Fruit fly (Drosophila melanogaster) whole organism, prepupa: ENCODE results near the gene CG6418.

Source experiments
- Blimp-1 ChIP-seq: fragments of 200-800 bp; sonication (Bioruptor generic); optimal IDR thresholded peaks from 3 replicates; lab custom pipeline; 2017; ENCODE audit warnings: missing biosample characterization, missing genetic modification characterization, mild to moderate bottlenecking, moderate library complexity, missing genetic modification reagents
- CG10631 ChIP-seq: fragments of 200-800 bp; sonication (Bioruptor generic); optimal IDR thresholded peaks from 2 replicates; lab custom pipeline; 2016; ENCODE audit warnings: missing biosample characterization, missing genetic modification characterization
- CG10669 ChIP-seq: fragments of 200-800 bp; sonication (Bioruptor generic); optimal IDR thresholded peaks from 3 replicates; lab custom pipeline; 2018; ENCODE audit warnings: missing biosample characterization, mild to moderate bottlenecking, missing genetic modification characterization, moderate library complexity
- CG11762 ChIP-seq: fragments of 200-800 bp; sonication (Bioruptor generic); optimal IDR thresholded peaks from 3 replicates; lab custom pipeline; 2016; ENCODE audit warnings: missing biosample characterization, missing genetic modification characterization; ENCODE audit not compliant: insufficient read depth
- CG11902 ChIP-seq: fragments of 200-800 bp; sonication (Bioruptor generic); optimal IDR thresholded peaks from 3 replicates; lab custom pipeline; 2016; ENCODE audit warnings: missing biosample characterization, missing genetic modification characterization
- CG15336 ChIP-seq: fragments of 200-800 bp; sonication (Bioruptor generic); IDR thresholded peaks from 2 replicates; pipeline ENCODE4 v1.3.6; 2022; ENCODE audit warnings: missing biosample characterization, missing genetic modification characterization
- CG1621 ChIP-seq: fragments of 200-800 bp; sonication (Bioruptor generic); optimal IDR thresholded peaks from 3 replicates; lab custom pipeline; 2018; ENCODE audit warnings: missing biosample characterization, mild to moderate bottlenecking, missing genetic modification characterization
- CG16779 ChIP-seq: fragments of 200-800 bp; sonication (Bioruptor generic); optimal IDR thresholded peaks from 3 replicates; lab custom pipeline; 2017; ENCODE audit warnings: missing biosample characterization, mild to moderate bottlenecking, missing genetic modification characterization
- CG3032 ChIP-seq: fragments of 200-800 bp; optimal IDR thresholded peaks from 2 replicates; lab custom pipeline; 2019; ENCODE audit warnings: missing biosample characterization, mild to moderate bottlenecking, missing genetic modification characterization, moderate library complexity
- CG31627 ChIP-seq: fragments of 200-800 bp; sonication (Bioruptor generic); optimal IDR thresholded peaks from 3 replicates; lab custom pipeline; 2016; ENCODE audit warnings: missing biosample characterization, missing genetic modification characterization
- CG32006 ChIP-seq: fragments of 200-800 bp; sonication (Bioruptor generic); optimal IDR thresholded peaks from 3 replicates; lab custom pipeline; 2017; ENCODE audit warnings: missing biosample characterization, mild to moderate bottlenecking, missing genetic modification characterization
- CG34406 ChIP-seq: fragments of 200-800 bp; sonication (Bioruptor generic); optimal IDR thresholded peaks from 3 replicates; lab custom pipeline; 2016; ENCODE audit warnings: missing biosample characterization, missing genetic modification characterization
- CG3919 ChIP-seq: fragments of 200-800 bp; sonication (Bioruptor generic); optimal IDR thresholded peaks from 3 replicates; lab custom pipeline; 2016; ENCODE audit warnings: missing biosample characterization, missing genetic modification characterization
- CG4318 ChIP-seq: fragments of 200-800 bp; sonication (Bioruptor generic); optimal IDR thresholded peaks from 3 replicates; lab custom pipeline; 2017; ENCODE audit warnings: missing biosample characterization, mild to moderate bottlenecking, missing genetic modification characterization
- CG6163 ChIP-seq: fragments of 200-800 bp; sonication (Bioruptor generic); IDR thresholded peaks from 3 replicates; pipeline ENCODE4 v1.3.6; 2022; ENCODE audit warnings: missing biosample characterization, missing genetic modification characterization
- CG6276 ChIP-seq: fragments of 200-800 bp; sonication (Bioruptor generic); optimal IDR thresholded peaks from 2 replicates; lab custom pipeline; 2017; ENCODE audit warnings: missing biosample characterization, mild to moderate bottlenecking, missing genetic modification characterization
- CG6792 ChIP-seq: fragments of 200-800 bp; sonication (Bioruptor generic); optimal IDR thresholded peaks from 3 replicates; lab custom pipeline; 2016; ENCODE audit warnings: missing biosample characterization, missing genetic modification characterization
- CG6808 ChIP-seq: fragments of 200-800 bp; sonication (Bioruptor generic); optimal IDR thresholded peaks from 3 replicates; lab custom pipeline; 2017; ENCODE audit warnings: missing biosample characterization, missing genetic modification characterization, mild to moderate bottlenecking, moderate library complexity, missing genetic modification reagents
- CG6854 ChIP-seq: fragments of 200-800 bp; sonication (Bioruptor generic); optimal IDR thresholded peaks from 2 replicates; lab custom pipeline; 2017; ENCODE audit warnings: missing biosample characterization, mild to moderate bottlenecking, missing genetic modification characterization
- CG7368 ChIP-seq: fragments of 200-800 bp; sonication (Bioruptor generic); optimal IDR thresholded peaks from 3 replicates; lab custom pipeline; 2016; ENCODE audit warnings: missing biosample characterization, missing genetic modification characterization
- CG8119 ChIP-seq: fragments of 200-800 bp; sonication (Bioruptor generic); IDR thresholded peaks from 3 replicates; pipeline ENCODE4 v1.3.6; 2022; ENCODE audit warnings: missing biosample characterization, missing genetic modification characterization
- CG8319 ChIP-seq: fragments of 200-800 bp; sonication (Bioruptor generic); optimal IDR thresholded peaks from 3 replicates; lab custom pipeline; 2016; ENCODE audit warnings: missing biosample characterization, missing genetic modification characterization
- CG8632 ChIP-seq: fragments of 200-800 bp; sonication (Bioruptor generic); optimal IDR thresholded peaks from 3 replicates; lab custom pipeline; 2016; ENCODE audit warnings: missing biosample characterization, missing genetic modification characterization
- CG9139 ChIP-seq: fragments of 200-800 bp; sonication (Bioruptor generic); optimal IDR thresholded peaks from 3 replicates; lab custom pipeline; 2017; ENCODE audit warnings: missing biosample characterization, mild to moderate bottlenecking, missing genetic modification characterization
- Eip75B ChIP-seq: fragments of 200-800 bp; sonication (Bioruptor generic); optimal IDR thresholded peaks from 3 replicates; lab custom pipeline; 2016; ENCODE audit warnings: missing biosample characterization, missing genetic modification characterization
- Eip78C ChIP-seq: fragments of 200-800 bp; sonication (Bioruptor generic); peaks from one replicate; lab custom pipeline; 2016; ENCODE audit warnings: missing biosample characterization, missing genetic modification characterization
- Ets21C ChIP-seq: fragments of 200-800 bp; sonication (Bioruptor generic); optimal IDR thresholded peaks from 3 replicates; lab custom pipeline; 2016; ENCODE audit warnings: missing biosample characterization, missing genetic modification characterization
- Ets96B ChIP-seq: fragments of 200-800 bp; optimal IDR thresholded peaks from 2 replicates; lab custom pipeline; 2019; ENCODE audit warnings: missing biosample characterization, mild to moderate bottlenecking, missing genetic modification characterization, moderate library complexity
- Gug ChIP-seq: fragments of 200-800 bp; sonication (Bioruptor generic); IDR thresholded peaks from 2 replicates; pipeline ENCODE4 v1.3.6; 2022; ENCODE audit warnings: missing biosample characterization, missing genetic modification characterization
- Hr38 ChIP-seq: sonication (Bioruptor generic); optimal IDR thresholded peaks from 2 replicates; lab custom pipeline; 2016; ENCODE audit warnings: missing biosample characterization, missing genetic modification characterization
- Hr39 ChIP-seq: fragments of 200-800 bp; sonication (Bioruptor generic); optimal IDR thresholded peaks from 2 replicates; lab custom pipeline; 2016; ENCODE audit warnings: missing biosample characterization, missing genetic modification characterization
- Lpt ChIP-seq: fragments of 200-800 bp; sonication (Bioruptor generic); optimal IDR thresholded peaks from 3 replicates; lab custom pipeline; 2016; ENCODE audit warnings: missing biosample characterization, missing genetic modification characterization
- Met ChIP-seq: fragments of 200-800 bp; sonication (Bioruptor generic); optimal IDR thresholded peaks from 3 replicates; lab custom pipeline; 2016; ENCODE audit warnings: missing biosample characterization, missing genetic modification characterization
- OdsH ChIP-seq: fragments of 200-800 bp; sonication (Bioruptor generic); optimal IDR thresholded peaks from 3 replicates; lab custom pipeline; 2016; ENCODE audit warnings: missing biosample characterization, missing genetic modification characterization
- Smox ChIP-seq: fragments of 200-800 bp; sonication (Bioruptor generic); optimal IDR thresholded peaks from 3 replicates; lab custom pipeline; 2016; ENCODE audit warnings: missing biosample characterization, missing genetic modification characterization
- Sox14 ChIP-seq: fragments of 200-800 bp; sonication (Bioruptor generic); optimal IDR thresholded peaks from 3 replicates; lab custom pipeline; 2016; ENCODE audit warnings: missing biosample characterization, missing genetic modification characterization
- achi ChIP-seq: fragments of 200-800 bp; sonication (Bioruptor generic); optimal IDR thresholded peaks from 3 replicates; lab custom pipeline; 2016; ENCODE audit warnings: missing biosample characterization, missing genetic modification characterization
- cyc ChIP-seq: fragments of 200-800 bp; sonication (Bioruptor generic); optimal IDR thresholded peaks from 3 replicates; lab custom pipeline; 2016; ENCODE audit warnings: missing biosample characterization, missing genetic modification characterization
- dsx ChIP-seq: fragments of 200-800 bp; optimal IDR thresholded peaks from 3 replicates; lab custom pipeline; 2019; ENCODE audit warnings: missing biosample characterization, mild to moderate bottlenecking, missing genetic modification characterization, moderate library complexity; ENCODE audit not compliant: poor library complexity, severe bottlenecking
- eg ChIP-seq: fragments of 200-800 bp; sonication (Bioruptor generic); IDR thresholded peaks from 3 replicates; pipeline ENCODE4 v1.3.6; 2022; ENCODE audit warnings: missing biosample characterization, missing genetic modification characterization
- esn ChIP-seq: fragments of 200-800 bp; sonication (Bioruptor generic); optimal IDR thresholded peaks from 2 replicates; lab custom pipeline; 2016; ENCODE audit warnings: missing biosample characterization, mild to moderate bottlenecking, missing genetic modification characterization, moderate library complexity
- fd59A ChIP-seq: fragments of 200-800 bp; sonication (Bioruptor generic); optimal IDR thresholded peaks from 2 replicates; lab custom pipeline; 2017; ENCODE audit warnings: missing biosample characterization, mild to moderate bottlenecking, missing genetic modification characterization, missing genetic modification reagents
- fd85E ChIP-seq: fragments of 200-800 bp; sonication (Bioruptor generic); optimal IDR thresholded peaks from 3 replicates; lab custom pipeline; 2016; ENCODE audit warnings: missing biosample characterization, missing genetic modification characterization
- lz ChIP-seq: fragments of 200-800 bp; sonication (Bioruptor generic); optimal IDR thresholded peaks from 3 replicates; lab custom pipeline; 2016; ENCODE audit warnings: missing biosample characterization, missing genetic modification characterization
- net ChIP-seq: fragments of 200-800 bp; sonication (Bioruptor generic); optimal IDR thresholded peaks from 3 replicates; lab custom pipeline; 2016; ENCODE audit warnings: missing biosample characterization, missing genetic modification characterization
- pdm3 ChIP-seq: fragments of 200-800 bp; sonication (Bioruptor generic); optimal IDR thresholded peaks from 3 replicates; lab custom pipeline; 2016; ENCODE audit warnings: missing biosample characterization, missing genetic modification characterization
- salr ChIP-seq, 2 experiments: fragments of 200-800 bp; sonication (Bioruptor generic); optimal IDR thresholded peaks; 3 replicates each; lab custom pipeline; 2016 to 2018; ENCODE audit warnings: missing biosample characterization in 2 of 2, missing genetic modification characterization in 2 of 2, mild to moderate bottlenecking in 1 of 2
- spab ChIP-seq: fragments of 200-800 bp; sonication (Bioruptor generic); optimal IDR thresholded peaks from 2 replicates; lab custom pipeline; 2017; ENCODE audit warnings: missing biosample characterization, mild to moderate bottlenecking, missing genetic modification characterization, missing genetic modification reagents
- topi ChIP-seq: fragments of 200-800 bp; sonication (Bioruptor generic); optimal IDR thresholded peaks from 3 replicates; lab custom pipeline; 2016; ENCODE audit warnings: missing biosample characterization, missing genetic modification characterization
- vri ChIP-seq: fragments of 200-800 bp; sonication (Bioruptor generic); optimal IDR thresholded peaks from 3 replicates; lab custom pipeline; 2016; ENCODE audit warnings: missing biosample characterization, mild to moderate bottlenecking, missing genetic modification characterization

The CG6418 gene

dm6 chr3L:10837869-10838783 lies 40.7 kb downstream of the CG6418 start:
- TF ChIP-seq salr (GFP tag; optimal IDR thresholded peaks at IDR 0.05; lab: Kevin White, UChicago) (peak; percentile 44 to 49), eg (GFP tag; lab: Robert Waterston, UW) (peak; percentile 85), Blimp-1 (GFP tag; lab: Kevin White, UChicago) (peak; percentile 3), CG10669 (peak; percentile 66), net (GFP tag; lab: Kevin White, UChicago) (peak; percentile 75), CG6854 (GFP tag; lab: Kevin White, UChicago) (peak; percentile 20), fd85E (GFP tag; lab: Kevin White, UChicago) (no peak), CG34406 (GFP tag; lab: Kevin White, UChicago) (peak; percentile 77), pdm3 (GFP tag; lab: Kevin White, UChicago) (peak; percentile 84), fd59A (GFP tag; lab: Kevin White, UChicago) (peak; percentile 40), CG11762 (GFP tag; lab: Kevin White, UChicago) (peak; percentile 65), CG10631 (GFP tag; lab: Kevin White, UChicago) (peak; percentile 78), CG16779 (tag; lab: Kevin White, UChicago) (peak; percentile 5), CG6276 (GFP tag; lab: Kevin White, UChicago) (peak; percentile 50), Hr39 (GFP tag; lab: Kevin White, UChicago) (peak; percentile 81), esn (GFP tag; lab: Kevin White, UChicago) (peak; percentile 83), CG4318 (GFP tag; lab: Kevin White, UChicago) (peak; percentile 32), cyc (GFP tag; lab: Kevin White, UChicago) (peak; percentile 82), Ets96B (tag; lab: Kevin White, UChicago) (peak; percentile 72), CG3032 (peak; percentile 60), Eip75B (peak; percentile 73), topi (GFP tag; lab: Kevin White, UChicago) (peak; percentile 84), CG11902 (GFP tag; lab: Kevin White, UChicago) (peak; percentile 60), dsx (peak; percentile 39), achi (GFP tag; lab: Kevin White, UChicago) (peak; percentile 76), CG6808 (GFP tag; lab: Kevin White, UChicago) (peak; percentile 45), Hr38 (GFP tag; lab: Kevin White, UChicago) (no peak), CG15336 (GFP tag; lab: Robert Waterston, UW) (peak; percentile 59), CG8119 (peak; percentile 71; the same call in 2 of the 3 replicates), CG3919 (peak; percentile 86), CG31627 (peak; percentile 79), CG6792 (GFP tag; lab: Kevin White, UChicago) (peak; percentile 69), Eip78C (GFP tag; lab: Kevin White, UChicago) (peak; percentile 95), Sox14 (GFP tag; lab: Kevin White, UChicago) (peak; percentile 69), Lpt (GFP tag; lab: Kevin White, UChicago) (no peak), OdsH (GFP tag; lab: Kevin White, UChicago) (peak; percentile 80), CG32006 (peak; percentile 69), CG8319 (GFP tag; lab: Kevin White, UChicago) (peak; percentile 74), CG7368 (GFP tag; lab: Kevin White, UChicago) (peak; percentile 69), spab (GFP tag; lab: Kevin White, UChicago) (peak; percentile 52), lz (peak; percentile 68), Gug (peak; percentile 64), CG9139 (GFP tag; lab: Kevin White, UChicago) (no peak), vri (GFP tag; lab: Kevin White, UChicago) (peak; percentile 72), CG6163 (peak; percentile 86), Smox (GFP tag; lab: Kevin White, UChicago) (peak; percentile 67), CG8632 (GFP tag; lab: Kevin White, UChicago) (peak; percentile 75), Met (peak; percentile 81), CG1621 (tag; lab: Kevin White, UChicago) (peak; percentile 56), Ets21C (GFP tag; lab: Kevin White, UChicago) (peak; percentile 57)
